Worm (Caenorhabditis elegans): Measurements from ENCODE around the gene K04A8.1.
"Not testable (repeated sequence)": the region's sequence is repeated elsewhere in the genome, so short reads cannot be mapped to it uniquely, and the experiment has no call there.

Gene K04A8.1

DNA sequence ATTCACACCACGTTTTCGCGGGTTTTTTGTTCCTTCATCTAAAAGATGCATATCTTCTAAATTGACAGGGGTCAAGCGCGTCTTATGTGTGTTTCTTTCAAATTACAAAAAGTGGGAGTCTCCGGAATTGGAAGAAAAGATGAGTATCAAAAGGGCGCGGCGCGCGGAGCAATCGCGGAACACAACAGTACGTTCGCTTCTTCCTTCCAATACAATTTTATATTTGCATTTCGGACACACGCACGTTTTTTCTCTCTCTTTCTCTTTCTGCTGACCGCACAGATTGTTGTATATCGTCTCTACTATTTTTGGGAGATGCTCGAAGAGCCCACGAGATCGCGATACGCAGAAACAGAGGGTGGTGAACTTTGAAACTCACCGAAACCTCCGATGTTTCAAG, 17.8 kb upstream of the K04A8.1 start:
- TF ChIP-seq W03F9.2 (tag; optimal IDR thresholded peaks at IDR 0.05) (no peak), him-1 (tag; optimal IDR thresholded peaks at IDR 0.05) (no peak), dao-5 (tag; optimal IDR thresholded peaks at IDR 0.05) (no peak)

DNA sequence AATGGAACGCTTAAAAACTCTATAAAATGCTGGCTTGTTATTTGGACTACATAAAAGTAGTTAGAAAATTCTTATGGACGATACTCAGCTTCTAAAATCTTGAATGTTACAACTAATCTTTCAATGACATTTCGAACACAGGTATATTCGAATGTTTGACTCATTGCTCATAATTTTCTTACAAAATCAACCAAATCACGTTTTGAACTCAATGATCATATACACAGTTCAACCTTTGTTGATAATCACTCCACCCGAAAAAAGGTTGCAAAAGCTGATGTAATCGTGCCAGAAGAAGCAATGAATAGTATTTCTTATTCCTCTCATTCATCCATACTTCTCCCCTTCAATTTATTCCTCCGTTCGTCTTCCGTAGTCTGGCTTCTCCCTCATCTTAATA, 17.0 kb upstream of the K04A8.1 start, which contains the start of gene K04A8.20:
Gene K04A8.20, plus strand, starts transcription at position 301 of the 400 bp plus-strand sequence.
- TF ChIP-seq dao-5 (tag; optimal IDR thresholded peaks at IDR 0.05) = no peak
- TF ChIP-seq W03F9.2 (tag; optimal IDR thresholded peaks at IDR 0.05) = no peak
- no peak for TF ChIP-seq him-1 (tag; optimal IDR thresholded peaks at IDR 0.05)

DNA sequence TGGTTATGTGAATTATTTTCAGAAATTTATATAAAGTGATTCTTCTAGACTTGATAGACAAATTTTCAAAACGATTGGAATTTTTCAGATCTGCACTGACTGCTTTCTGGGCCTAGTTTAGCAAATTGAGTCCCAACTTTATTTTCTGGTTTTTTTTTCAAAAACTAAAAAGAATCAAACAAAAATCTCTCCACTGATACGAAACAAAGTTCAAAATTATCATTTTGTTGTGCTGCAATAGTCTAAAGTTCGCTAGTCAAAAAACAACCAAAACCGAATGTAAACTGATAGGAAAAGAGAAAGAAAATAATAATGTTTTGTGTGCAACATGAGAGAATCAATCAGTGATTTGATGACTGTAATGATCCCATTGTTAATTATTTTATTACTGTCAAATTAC, 16.3 kb upstream of the K04A8.1 start, which contains the start of gene lipl-4:
Gene lipl-4, plus strand, starts transcription at position 301 of the 400 bp plus-strand sequence.
- TF ChIP-seq W03F9.2 (tag; optimal IDR thresholded peaks at IDR 0.05) (no peak), dao-5 (tag; optimal IDR thresholded peaks at IDR 0.05) (no peak), him-1 (tag; optimal IDR thresholded peaks at IDR 0.05) (no peak)

ce11 chrV:6551707-6552390, 14.3 kb upstream of the K04A8.1 start, which contains the start of gene twk-10:
Gene twk-10, plus strand, starts transcription at chrV:6552340.
- TF ChIP-seq dao-5 (tag; optimal IDR thresholded peaks at IDR 0.05) (peak; percentile 26), him-1 (tag; optimal IDR thresholded peaks at IDR 0.05) (no peak)

ce11 chrV:6554308-6554707, 11.8 kb upstream of the K04A8.1 start, which contains the start of gene K04A8.19:
Gene K04A8.19, minus strand, starts transcription at chrV:6554408.
- no peak for TF ChIP-seq dao-5 (tag; optimal IDR thresholded peaks at IDR 0.05)
- no peak for TF ChIP-seq him-1 (tag; optimal IDR thresholded peaks at IDR 0.05)
- TF ChIP-seq W03F9.2 (tag; optimal IDR thresholded peaks at IDR 0.05) = no peak

- no peak for TF ChIP-seq W03F9.2 (tag; optimal IDR thresholded peaks at IDR 0.05)
- TF ChIP-seq him-1 (tag; optimal IDR thresholded peaks at IDR 0.05) = no peak
- TF ChIP-seq dao-5 (tag; optimal IDR thresholded peaks at IDR 0.05) = no peak
Observed at ce11 chrV:6557035-6557434, 9.1 kb upstream of the K04A8.1 start, which contains the start of gene spp-27. Gene spp-27, minus strand, starts transcription at chrV:6557135.

ce11 chrV:6558103-6558502, 8.0 kb upstream of the K04A8.1 start, which contains the start of gene spp-20:
Gene spp-20, minus strand, starts transcription at chrV:6558203.
- TF ChIP-seq dao-5 (tag; optimal IDR thresholded peaks at IDR 0.05) (no peak), W03F9.2 (tag; optimal IDR thresholded peaks at IDR 0.05) (no peak), him-1 (tag; optimal IDR thresholded peaks at IDR 0.05) (no peak)

ce11 chrV:6559105-6559504, 7.0 kb upstream of the K04A8.1 start, which contains the start of gene spp-26:
Gene spp-26, minus strand, starts transcription at chrV:6559205.
- TF ChIP-seq him-1 (tag; optimal IDR thresholded peaks at IDR 0.05) (no peak), W03F9.2 (tag; optimal IDR thresholded peaks at IDR 0.05) (no peak), dao-5 (tag; optimal IDR thresholded peaks at IDR 0.05) (no peak)

DNA sequence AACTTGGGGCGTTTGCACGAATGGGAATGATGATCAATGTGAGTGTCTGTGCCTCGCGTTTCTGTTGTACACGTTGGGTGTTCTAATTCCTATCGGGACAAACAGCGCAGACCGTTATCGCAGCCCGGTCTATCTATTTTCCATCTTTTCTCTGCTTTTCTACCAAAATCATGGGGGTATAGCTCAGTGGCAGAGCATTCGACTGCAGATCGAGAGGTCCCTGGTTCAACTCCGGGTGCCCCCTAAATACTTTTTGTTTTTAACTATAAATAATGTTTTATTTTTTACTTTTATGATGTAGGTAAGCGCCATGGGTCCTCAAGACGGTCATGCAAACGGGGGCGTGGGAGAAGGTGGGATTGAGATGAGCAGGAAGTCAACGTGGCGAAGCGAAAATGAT, 6.6 kb upstream of the K04A8.1 start:
- TF ChIP-seq dao-5 (tag; optimal IDR thresholded peaks at IDR 0.05) (peak; percentile 21), him-1 (tag; optimal IDR thresholded peaks at IDR 0.05) (no peak), W03F9.2 (tag; optimal IDR thresholded peaks at IDR 0.05) (no peak)

DNA sequence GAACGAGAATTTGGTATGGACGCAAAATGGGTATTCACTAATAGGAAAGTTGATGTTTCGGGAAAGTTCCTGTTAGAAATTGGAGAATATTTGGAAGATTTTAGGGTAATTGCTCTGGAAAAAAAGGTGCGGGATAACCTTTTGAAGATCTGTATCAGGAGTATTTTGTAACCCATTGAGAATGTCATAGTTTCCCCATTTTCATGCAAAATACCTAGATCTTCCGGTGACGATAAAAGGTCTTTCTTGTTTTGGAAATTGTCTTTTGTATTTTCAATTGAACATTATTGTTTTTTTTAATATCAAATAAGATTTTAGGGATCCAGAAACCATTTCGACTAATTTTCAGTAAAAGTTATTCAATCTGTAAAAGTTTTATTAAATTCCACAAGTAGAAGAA, 4.5 kb upstream of the K04A8.1 start, which contains the start of gene spp-19:
Gene spp-19, minus strand, starts transcription at position 101 of the 400 bp plus-strand sequence.
- TF ChIP-seq him-1 (tag; optimal IDR thresholded peaks at IDR 0.05) (no peak), W03F9.2 (tag; optimal IDR thresholded peaks at IDR 0.05) (no peak), dao-5 (tag; optimal IDR thresholded peaks at IDR 0.05) (no peak)

DNA sequence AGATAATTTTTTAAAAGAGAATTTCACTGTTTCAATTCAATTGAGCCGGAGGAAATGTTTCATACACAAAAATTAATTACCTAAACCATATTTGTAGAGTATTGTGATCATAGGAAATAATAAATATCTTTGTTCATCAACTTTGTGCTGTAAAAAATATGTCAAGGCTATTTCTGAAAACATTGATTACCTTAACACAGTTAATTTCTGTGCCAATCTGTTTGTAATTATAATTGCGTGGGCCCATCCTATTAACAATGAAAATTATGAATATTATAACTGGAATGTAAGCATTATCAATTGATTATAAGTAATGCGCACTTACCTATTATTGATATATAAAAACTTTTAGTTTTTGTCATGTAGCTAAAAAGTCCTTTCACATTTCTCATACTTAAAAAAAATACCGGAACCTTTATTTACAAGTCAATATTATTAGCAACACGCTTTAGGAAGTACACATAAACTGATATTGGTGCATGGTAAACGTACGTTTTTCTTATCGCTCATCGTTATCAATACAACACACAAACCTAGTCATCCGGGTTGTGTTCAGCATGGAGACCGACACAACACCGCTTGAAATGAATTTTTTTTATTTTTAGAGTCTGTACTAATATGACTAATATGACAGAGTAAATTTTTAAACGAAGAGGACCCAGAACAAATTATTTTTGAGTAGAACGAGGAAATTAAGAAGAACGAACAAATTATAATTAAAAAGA, 9.4 kb downstream of the K04A8.1 start, which contains the start of gene fut-2:
Gene fut-2, minus strand, starts transcription at position 485 of the 725 bp plus-strand sequence.
- TF ChIP-seq W03F9.2 (tag; optimal IDR thresholded peaks at IDR 0.05) (no peak), dao-5 (tag; optimal IDR thresholded peaks at IDR 0.05) (no peak), him-1 (tag; optimal IDR thresholded peaks at IDR 0.05) (no peak)

DNA sequence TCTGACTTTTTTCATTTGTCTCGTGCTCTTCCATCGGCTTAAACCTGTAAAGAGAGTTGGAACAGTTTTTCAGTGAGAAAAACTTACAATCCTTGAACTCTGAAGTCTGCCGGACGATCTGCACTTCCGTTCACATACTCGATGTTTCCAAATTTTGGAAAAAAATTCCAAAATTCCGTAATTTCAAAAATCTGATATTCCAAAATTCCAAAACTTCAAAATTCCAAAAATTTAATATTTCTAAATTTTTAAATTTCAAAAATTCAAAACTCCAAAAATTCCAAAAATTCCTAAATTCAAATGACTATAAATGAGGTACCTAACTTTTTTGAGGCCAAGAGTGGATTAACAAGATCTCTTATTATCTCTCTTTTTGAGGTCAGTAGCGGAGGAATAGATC, 10.4 kb downstream of the K04A8.1 start, which contains the start of gene EGAP9.4:
Gene EGAP9.4, plus strand, starts transcription at position 301 of the 400 bp plus-strand sequence.
- TF ChIP-seq dao-5 (tag; optimal IDR thresholded peaks at IDR 0.05) = no peak

ce11 chrV:6579992-6580391, 13.9 kb downstream of the K04A8.1 start, which contains the start of gene EGAP9.3:
Gene EGAP9.3, minus strand, starts transcription at chrV:6580122.
- TF ChIP-seq W03F9.2 (tag; optimal IDR thresholded peaks at IDR 0.05) (no peak), him-1 (tag; optimal IDR thresholded peaks at IDR 0.05) (no peak), dao-5 (tag; optimal IDR thresholded peaks at IDR 0.05) (no peak)

ce11 chrV:6581762-6582161, 15.6 kb downstream of the K04A8.1 start, which contains the start of gene ZK1055.4:
Gene ZK1055.4, plus strand, starts transcription at chrV:6582062.
- TF ChIP-seq him-1, dao-5, W03F9.2 (tag; optimal IDR thresholded peaks at IDR 0.05): not testable (repeated sequence)

Measured in whole organism, L4/young adult.